Fruit fly (Drosophila melanogaster) whole organism, embryonic: Measurements from ENCODE around the gene superdeath.
A peak's percentile ranks its signal among the peaks of the same experiment; 100 is the strongest.

Experiments used
- Aef1 ChIP-seq: fragments of 200-800 bp; sonication (Bioruptor generic); IDR thresholded peaks from 3 replicates; pipeline ENCODE4 v1.3.6; 2022; ENCODE audit warnings: missing biosample characterization, missing genetic modification characterization
- CG10209 ChIP-seq: fragments of 200-800 bp; sonication (Bioruptor generic); optimal IDR thresholded peaks from 3 replicates; lab custom pipeline; 2017; ENCODE audit warnings: missing biosample characterization, mild to moderate bottlenecking, missing genetic modification characterization, missing genetic modification reagents
- CG10274 ChIP-seq: fragments of 200-800 bp; sonication (Bioruptor generic); optimal IDR thresholded peaks from 3 replicates; lab custom pipeline; 2017; ENCODE audit warnings: missing biosample characterization, mild to moderate bottlenecking, missing genetic modification characterization
- CG10979 ChIP-seq: fragments of 200-800 bp; sonication (Bioruptor generic); optimal IDR thresholded peaks from 2 replicates; lab custom pipeline; 2018; ENCODE audit warnings: missing biosample characterization, mild to moderate bottlenecking, missing genetic modification characterization, moderate library complexity
- CG13424 ChIP-seq: fragments of 200-800 bp; sonication (Bioruptor generic); optimal IDR thresholded peaks from 2 replicates; lab custom pipeline; 2019; ENCODE audit warnings: missing biosample characterization, mild to moderate bottlenecking, missing genetic modification characterization, moderate library complexity
- CG13624 ChIP-seq: fragments of 200-800 bp; sonication (Bioruptor generic); optimal IDR thresholded peaks from 2 replicates; lab custom pipeline; 2016; ENCODE audit warnings: missing biosample characterization, missing genetic modification characterization
- CG15269 ChIP-seq: fragments of 200-800 bp; sonication (Bioruptor generic); optimal IDR thresholded peaks from 2 replicates; lab custom pipeline; 2018; ENCODE audit warnings: missing biosample characterization, mild to moderate bottlenecking, missing genetic modification characterization, moderate library complexity
- CG1602 ChIP-seq: fragments of 200-800 bp; sonication (Bioruptor generic); optimal IDR thresholded peaks from 3 replicates; lab custom pipeline; 2016; ENCODE audit warnings: missing biosample characterization, missing genetic modification characterization
- CG1647 ChIP-seq: fragments of 200-800 bp; sonication (Bioruptor generic); optimal IDR thresholded peaks from 3 replicates; lab custom pipeline; 2016; ENCODE audit warnings: missing biosample characterization, missing genetic modification characterization
- CG17829 ChIP-seq: fragments of 200-800 bp; optimal IDR thresholded peaks from 2 replicates; lab custom pipeline; 2019; ENCODE audit warnings: missing biosample characterization, mild to moderate bottlenecking, missing genetic modification characterization, moderate library complexity
- CG2116 ChIP-seq: fragments of 200-800 bp; sonication (Bioruptor generic); optimal IDR thresholded peaks from 3 replicates; lab custom pipeline; 2018; ENCODE audit warnings: missing biosample characterization, mild to moderate bottlenecking, missing genetic modification characterization
- CG2202 ChIP-seq: fragments of 200-800 bp; sonication (Bioruptor generic); optimal IDR thresholded peaks from 2 replicates; lab custom pipeline; 2018; ENCODE audit warnings: missing biosample characterization, mild to moderate bottlenecking, missing genetic modification characterization
- CG30020 ChIP-seq: fragments of 200-800 bp; optimal IDR thresholded peaks from 2 replicates; lab custom pipeline; 2019; ENCODE audit warnings: missing biosample characterization, mild to moderate bottlenecking, missing genetic modification characterization, moderate library complexity
- CG30403 ChIP-seq: fragments of 200-800 bp; sonication (Bioruptor generic); optimal IDR thresholded peaks from 3 replicates; lab custom pipeline; 2016; ENCODE audit warnings: missing biosample characterization, missing genetic modification characterization
- CG33213 ChIP-seq: fragments of 200-800 bp; sonication (Bioruptor generic); optimal IDR thresholded peaks from 3 replicates; lab custom pipeline; 2016; ENCODE audit warnings: missing biosample characterization, missing genetic modification characterization
- CG3995 ChIP-seq: fragments of 200-800 bp; sonication (Bioruptor generic); optimal IDR thresholded peaks from 3 replicates; lab custom pipeline; 2016; ENCODE audit warnings: missing biosample characterization, missing genetic modification characterization
- CG4854 ChIP-seq: fragments of 200-800 bp; sonication (Bioruptor generic); optimal IDR thresholded peaks from 2 replicates; lab custom pipeline; 2016; ENCODE audit warnings: missing biosample characterization, missing genetic modification characterization, inconsistent platforms
- CG6654 ChIP-seq: fragments of 200-800 bp; sonication (Bioruptor generic); optimal IDR thresholded peaks from 2 replicates; lab custom pipeline; 2017; ENCODE audit warnings: missing biosample characterization, mild to moderate bottlenecking, missing genetic modification characterization
- CG7745 ChIP-seq: fragments of 200-800 bp; sonication (Bioruptor generic); optimal IDR thresholded peaks from 2 replicates; lab custom pipeline; 2018; ENCODE audit warnings: missing biosample characterization, mild to moderate bottlenecking, missing genetic modification characterization, moderate library complexity
- CG7963 ChIP-seq: fragments of 200-800 bp; sonication (Bioruptor generic); IDR thresholded peaks from 3 replicates; pipeline ENCODE4 v1.3.6; 2022; ENCODE audit warnings: missing biosample characterization, missing genetic modification characterization; ENCODE audit not compliant: partially characterized antibody
- CG8281 ChIP-seq: fragments of 200-800 bp; sonication (Bioruptor generic); optimal IDR thresholded peaks from 2 replicates; lab custom pipeline; 2018; ENCODE audit warnings: missing biosample characterization, mild to moderate bottlenecking, missing genetic modification characterization, moderate library complexity
- CG8388 ChIP-seq: fragments of 200-800 bp; sonication (Bioruptor generic); optimal IDR thresholded peaks from 2 replicates; lab custom pipeline; 2019; ENCODE audit warnings: missing biosample characterization, mild to moderate bottlenecking, missing genetic modification characterization, moderate library complexity
- CG8944 ChIP-seq: fragments of 200-800 bp; sonication (Bioruptor generic); optimal IDR thresholded peaks from 3 replicates; lab custom pipeline; 2016; ENCODE audit warnings: missing biosample characterization, missing genetic modification characterization
- CG9932 ChIP-seq: fragments of 200-800 bp; sonication (Bioruptor generic); IDR thresholded peaks from 2 replicates; pipeline ENCODE4 v1.3.6; 2022; ENCODE audit warnings: missing biosample characterization, missing genetic modification characterization
- Camta ChIP-seq: fragments of 200-800 bp; sonication (Bioruptor generic); optimal IDR thresholded peaks from 2 replicates; lab custom pipeline; 2016; ENCODE audit warnings: missing biosample characterization, missing genetic modification characterization
- CkIIα-i1 ChIP-seq: fragments of 200-800 bp; sonication (Bioruptor generic); IDR thresholded peaks from 2 replicates; pipeline ENCODE4 v1.3.6; 2022; ENCODE audit warnings: missing biosample characterization, missing genetic modification characterization
- Dip3 ChIP-seq: fragments of 200-800 bp; sonication (Bioruptor generic); optimal IDR thresholded peaks from 3 replicates; lab custom pipeline; 2016; ENCODE audit warnings: missing biosample characterization, missing genetic modification characterization
- Fer1 ChIP-seq: fragments of 200-800 bp; sonication (Bioruptor generic); optimal IDR thresholded peaks from 2 replicates; lab custom pipeline; 2017; ENCODE audit warnings: missing biosample characterization, mild to moderate bottlenecking, missing genetic modification characterization
- Hr39 ChIP-seq: fragments of >200 bp; optimal IDR thresholded peaks from 2 replicates; lab custom pipeline; 2017
- Hr78 ChIP-seq, 2 experiments: fragments of 200-800 bp in 1 of 2; fragments of >200 bp in 1 of 2; sonication (Bioruptor generic) in 1 of 2; optimal IDR thresholded peaks; 2 replicates each; lab custom pipeline; 2017 to 2019; ENCODE audit warnings: missing biosample characterization in 2 of 2, missing genetic modification characterization in 2 of 2, mild to moderate bottlenecking in 1 of 2, moderate library complexity in 1 of 2
- Lpt ChIP-seq: fragments of >200 bp; optimal IDR thresholded peaks from 2 replicates; lab custom pipeline; 2018; ENCODE audit warnings: missing biosample characterization, missing genetic modification characterization
- Tbp ChIP-seq: fragments of >200 bp; optimal IDR thresholded peaks from 2 replicates; lab custom pipeline; 2018; ENCODE audit warnings: missing biosample characterization, missing genetic modification characterization
- Trl ChIP-seq, 3 experiments: fragments of >200 bp in 2 of 3; fragments of 200-800 bp in 1 of 3; sonication (Bioruptor generic) in 1 of 3; optimal IDR thresholded peaks; 2 replicates in 1 of 3; 3 replicates in 2 of 3; lab custom pipeline; 2016 to 2017; ENCODE audit warnings: missing biosample characterization in 1 of 3, missing genetic modification characterization in 1 of 3
- Xbp1 ChIP-seq: fragments of 200-800 bp; sonication (Bioruptor generic); optimal IDR thresholded peaks from 3 replicates; lab custom pipeline; 2016; ENCODE audit warnings: missing biosample characterization, mild to moderate bottlenecking, missing genetic modification characterization
- al ChIP-seq: fragments of 200-800 bp; sonication (Bioruptor generic); IDR thresholded peaks from 2 replicates; pipeline ENCODE4 v1.3.6; 2022; ENCODE audit warnings: missing biosample characterization, missing genetic modification characterization
- az2 ChIP-seq: fragments of 200-800 bp; sonication (Bioruptor generic); optimal IDR thresholded peaks from 3 replicates; lab custom pipeline; 2016; ENCODE audit warnings: missing biosample characterization, missing genetic modification characterization
- bab2 ChIP-seq: fragments of 200-800 bp; sonication (Bioruptor generic); optimal IDR thresholded peaks from 2 replicates; lab custom pipeline; 2016; ENCODE audit warnings: missing biosample characterization, missing genetic modification characterization
- emc ChIP-seq: fragments of 200-800 bp; sonication (Bioruptor generic); optimal IDR thresholded peaks from 2 replicates; lab custom pipeline; 2016; ENCODE audit warnings: missing biosample characterization, missing genetic modification characterization
- en ChIP-seq: fragments of 200-800 bp; sonication (Bioruptor generic); optimal IDR thresholded peaks from 2 replicates; lab custom pipeline; 2016; ENCODE audit warnings: missing biosample characterization, missing genetic modification characterization
- fd3F ChIP-seq: fragments of 200-800 bp; sonication (Bioruptor generic); optimal IDR thresholded peaks from 2 replicates; lab custom pipeline; 2018; ENCODE audit warnings: missing biosample characterization, mild to moderate bottlenecking, missing genetic modification characterization, moderate library complexity
- ftz-f1 ChIP-seq: fragments of 200-800 bp; sonication (Bioruptor generic); optimal IDR thresholded peaks from 2 replicates; lab custom pipeline; 2016; ENCODE audit warnings: missing biosample characterization, missing genetic modification characterization
- gcm2 ChIP-seq: fragments of 200-800 bp; sonication (Bioruptor generic); optimal IDR thresholded peaks from 2 replicates; lab custom pipeline; 2016; ENCODE audit warnings: missing biosample characterization, missing genetic modification characterization
- lab ChIP-seq: fragments of 200-800 bp; sonication (Bioruptor generic); optimal IDR thresholded peaks from 3 replicates; lab custom pipeline; 2017; ENCODE audit warnings: missing biosample characterization, missing genetic modification characterization, mild to moderate bottlenecking, moderate library complexity, missing genetic modification reagents
- onecut ChIP-seq: fragments of 200-800 bp; sonication (Bioruptor generic); IDR thresholded peaks from 2 replicates; pipeline ENCODE4 v1.3.6; 2022; ENCODE audit warnings: missing biosample characterization, missing genetic modification characterization
- pfk ChIP-seq: fragments of 200-800 bp; sonication (Bioruptor generic); optimal IDR thresholded peaks from 2 replicates; lab custom pipeline; 2018; ENCODE audit warnings: missing biosample characterization, mild to moderate bottlenecking, missing genetic modification characterization, moderate library complexity
- scrt ChIP-seq: fragments of 200-800 bp; sonication (Bioruptor generic); optimal IDR thresholded peaks from 2 replicates; lab custom pipeline; 2018; ENCODE audit warnings: missing biosample characterization, mild to moderate bottlenecking, missing genetic modification characterization, moderate library complexity
- slp2 ChIP-seq: fragments of 200-800 bp; sonication (Bioruptor generic); optimal IDR thresholded peaks from 2 replicates; lab custom pipeline; 2016; ENCODE audit warnings: missing biosample characterization, missing genetic modification characterization
- tap ChIP-seq: fragments of 200-800 bp; optimal IDR thresholded peaks from 3 replicates; lab custom pipeline; 2019; ENCODE audit warnings: missing biosample characterization, mild to moderate bottlenecking, missing genetic modification characterization, moderate library complexity
- tio ChIP-seq: fragments of 200-800 bp; sonication (Bioruptor generic); optimal IDR thresholded peaks from 2 replicates; lab custom pipeline; 2017; ENCODE audit warnings: missing biosample characterization, missing genetic modification characterization, inconsistent platforms
- wor ChIP-seq: fragments of 200-800 bp; sonication (Bioruptor generic); IDR thresholded peaks from 2 replicates; pipeline ENCODE4 v1.3.6; 2022; ENCODE audit warnings: missing biosample characterization, missing genetic modification characterization
- zen ChIP-seq: fragments of 200-800 bp; sonication (Bioruptor generic); optimal IDR thresholded peaks from 3 replicates; lab custom pipeline; 2018; ENCODE audit warnings: missing biosample characterization, mild to moderate bottlenecking, missing genetic modification characterization, moderate library complexity

The superdeath gene

DNA sequence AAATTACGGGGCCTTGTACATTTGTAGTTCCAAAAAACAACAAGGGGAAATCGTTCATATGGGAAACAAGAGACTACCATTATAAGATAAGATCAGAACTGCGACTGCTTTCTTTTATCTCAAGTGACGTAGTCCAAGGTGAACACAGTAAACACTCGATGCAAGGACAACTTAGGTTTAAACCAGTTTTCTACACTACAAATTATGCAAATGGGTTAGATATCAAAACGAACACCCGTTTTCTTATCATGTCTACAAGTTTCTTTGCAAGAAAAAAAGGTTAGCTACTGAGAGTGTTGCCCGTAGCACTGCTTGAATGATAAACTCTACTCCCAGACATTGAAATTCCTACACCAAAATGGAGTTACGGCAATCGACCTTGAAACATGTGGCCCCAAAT, 14.3 kb upstream of the superdeath start (continued):
- TF ChIP-seq Lpt (GFP tag; lab: Kevin White, UChicago), result no peak
- no peak for TF ChIP-seq CG2202 (tag; lab: Kevin White, UChicago)
- TF ChIP-seq Trl (optimal IDR thresholded peaks at IDR 0.05; lab: Kevin White, UChicago), result no peak
- peak; percentile 45 for TF ChIP-seq Trl (GFP tag; optimal IDR thresholded peaks at IDR 0.05; lab: Kevin White, UChicago)
- no peak for TF ChIP-seq CG8944 (GFP tag; lab: Kevin White, UChicago)
- TF ChIP-seq Camta (GFP tag; lab: Kevin White, UChicago), result peak; percentile 38
- TF ChIP-seq CG33213 (GFP tag; lab: Kevin White, UChicago), result peak; percentile 25
- TF ChIP-seq Tbp, result no peak
- TF ChIP-seq CG4854 (GFP tag; lab: Kevin White, UChicago), result no peak
- TF ChIP-seq CG10979 (tag; lab: Kevin White, UChicago), result peak; percentile 60
- peak; percentile 69 for TF ChIP-seq CG30403
- no peak for TF ChIP-seq wor (GFP tag; lab: Robert Waterston, UW)
- peak; percentile 75 for TF ChIP-seq ftz-f1 (GFP tag; lab: Kevin White, UChicago)
- peak; percentile 4 for TF ChIP-seq CG1647 (GFP tag; lab: Kevin White, UChicago)
- peak; percentile 64 for TF ChIP-seq Xbp1 (GFP tag; lab: Kevin White, UChicago)
- peak; percentile 14 for TF ChIP-seq CG13624
- TF ChIP-seq Aef1 (GFP tag; lab: Robert Waterston, UW), result peak; percentile 70
- peak; percentile 5 for TF ChIP-seq CG8281 (tag; lab: Kevin White, UChicago)
- TF ChIP-seq CG3995, result peak; percentile 25
- TF ChIP-seq fd3F (GFP tag; lab: Kevin White, UChicago), result peak; percentile 27
- TF ChIP-seq CG10209, result peak; percentile 43
- peak; percentile 70 for TF ChIP-seq CG15269 (tag; lab: Kevin White, UChicago)
- no peak for TF ChIP-seq Hr78 (GFP tag; optimal IDR thresholded peaks at IDR 0.05; lab: Kevin White, UChicago)
- peak; percentile 31 for TF ChIP-seq emc
- TF ChIP-seq CG1602 (GFP tag; lab: Kevin White, UChicago), result peak; percentile 57
- peak; percentile 44 for TF ChIP-seq Dip3 (GFP tag; lab: Kevin White, UChicago)
- TF ChIP-seq CG30020 (tag; lab: Kevin White, UChicago), result no peak
- no peak for TF ChIP-seq tap (tag; lab: Kevin White, UChicago)
- TF ChIP-seq scrt (GFP tag; lab: Kevin White, UChicago), result no peak
- TF ChIP-seq en (GFP tag; lab: Kevin White, UChicago), result peak; percentile 18
- TF ChIP-seq CG8388 (GFP tag; lab: Kevin White, UChicago), result peak; percentile 71
- TF ChIP-seq tio (GFP tag; lab: Kevin White, UChicago), result no peak
- peak; percentile 53 for TF ChIP-seq CG13424 (tag; lab: Kevin White, UChicago)
- no peak for TF ChIP-seq CG6654 (GFP tag; lab: Kevin White, UChicago)
- TF ChIP-seq zen (tag; lab: Kevin White, UChicago), result peak; percentile 60
- TF ChIP-seq Hr39, result no peak
- TF ChIP-seq gcm2 (GFP tag; lab: Kevin White, UChicago), result no peak
- TF ChIP-seq al (GFP tag; lab: Robert Waterston, UW), result peak; percentile 68
- peak; percentile 60 for TF ChIP-seq az2 (GFP tag; lab: Kevin White, UChicago)
- peak; percentile 76 for TF ChIP-seq bab2 (GFP tag; lab: Kevin White, UChicago)
- peak; percentile 56 for TF ChIP-seq CG17829 (tag; lab: Kevin White, UChicago)
- TF ChIP-seq lab (GFP tag; lab: Kevin White, UChicago), result peak; percentile 50
- TF ChIP-seq CG7963, result no peak
- no peak for TF ChIP-seq CG2116 (GFP tag; lab: Kevin White, UChicago)
- no peak for TF ChIP-seq pfk (GFP tag; lab: Kevin White, UChicago)
- peak; percentile 59 for TF ChIP-seq onecut (GFP tag; lab: Robert Waterston, UW)
- peak; percentile 74 for TF ChIP-seq CG9932 (GFP tag; lab: Robert Waterston, UW)
- TF ChIP-seq CG7745 (tag; lab: Kevin White, UChicago), result no peak
- peak; percentile 10 for TF ChIP-seq CG10274
- TF ChIP-seq Fer1 (GFP tag; lab: Kevin White, UChicago), result peak; percentile 30
- TF ChIP-seq CkIIα-i1 (GFP tag; lab: Robert Waterston, UW), result no peak
- TF ChIP-seq slp2 (GFP tag; lab: Kevin White, UChicago), result peak; percentile 6
